Worm (Caenorhabditis elegans) whole organism, L1 larva: Measurements from ENCODE around the gene ubxn-3.

Source experiments
- C04F5.9 ChIP-seq: sonication (generic microtip); optimal IDR thresholded peaks from 2 replicates; lab custom pipeline; 2016; ENCODE audit warnings: missing genetic modification characterization, missing compliant biosample characterization
- C16A3.4 ChIP-seq: fragments of 150-350 bp; optimal IDR thresholded peaks from 2 replicates; lab custom pipeline; 2014; ENCODE audit warnings: missing biosample characterization, missing genetic modification characterization
- ama-1 ChIP-seq: fragments of 150-350 bp; optimal IDR thresholded peaks from 2 replicates; lab custom pipeline; 2014
- ceh-82 ChIP-seq, 3 experiments: fragments of 150-350 bp in 1 of 3; sonication (generic microtip) in 2 of 3; optimal IDR thresholded peaks; 2 replicates each; lab custom pipeline; 2014 to 2017; ENCODE audit warnings: missing biosample characterization in 3 of 3, missing genetic modification characterization in 3 of 3
- ceh-88 ChIP-seq: fragments of 200-800 bp; sonication (Bioruptor generic); IDR thresholded peaks from 2 replicates; pipeline ENCODE4 v1.3.6; 2022; ENCODE audit warnings: missing genetic modification characterization, missing compliant biosample characterization
- ceh-90 ChIP-seq: sonication (generic microtip); optimal IDR thresholded peaks from 2 replicates; lab custom pipeline; 2016; ENCODE audit warnings: missing genetic modification characterization, missing compliant biosample characterization
- ces-1 ChIP-seq: fragments of 150-350 bp; optimal IDR thresholded peaks from 2 replicates; lab custom pipeline; 2014; ENCODE audit warnings: missing biosample characterization, missing genetic modification reagents, missing genetic modification characterization
- dpl-1 ChIP-seq, 3 experiments: fragments of 150-350 bp in 2 of 3; sonication (generic microtip) in 1 of 3; optimal IDR thresholded peaks; 2 replicates each; lab custom pipeline; 2014 to 2017; ENCODE audit warnings: missing biosample characterization in 3 of 3, missing genetic modification characterization in 3 of 3, missing genetic modification reagents in 3 of 3
- efl-1 ChIP-seq, 4 experiments: fragments of 150-350 bp; optimal IDR thresholded peaks in 3 of 4; peaks in 1 of 4; 1 replicate in 1 of 4; 2 replicates in 3 of 4; lab custom pipeline; 2014; ENCODE audit warnings: missing biosample characterization in 2 of 4, missing genetic modification characterization in 2 of 4, missing genetic modification reagents in 2 of 4
- egl-13 ChIP-seq: sonication (generic microtip); optimal IDR thresholded peaks from 2 replicates; lab custom pipeline; 2016; ENCODE audit warnings: missing genotype, missing genetic modification reagents, missing genetic modification characterization, missing compliant biosample characterization
- egl-27 ChIP-seq, 2 experiments: fragments of 150-350 bp in 1 of 2; sonication (generic microtip); optimal IDR thresholded peaks; 3 replicates each; lab custom pipeline; 2017 to 2018; ENCODE audit warnings: missing biosample characterization in 2 of 2, missing genetic modification characterization in 2 of 2, missing genetic modification reagents in 2 of 2
- elt-3 ChIP-seq, 6 experiments: fragments of 150-350 bp in 1 of 6; sonication (generic microtip); optimal IDR thresholded peaks; 2 replicates each; lab custom pipeline; 2017 to 2018; ENCODE audit warnings: missing biosample characterization in 6 of 6, missing genetic modification characterization in 6 of 6, inconsistent platforms in 1 of 6
- ets-5 ChIP-seq: fragments of 200-800 bp; sonication (Bioruptor generic); IDR thresholded peaks from 2 replicates; pipeline ENCODE4 v1.3.6; 2022; ENCODE audit warnings: missing genetic modification characterization, missing compliant biosample characterization
- fkh-10 ChIP-seq: sonication (generic microtip); optimal IDR thresholded peaks from 2 replicates; lab custom pipeline; 2017; ENCODE audit warnings: missing biosample characterization, missing genetic modification reagents, missing genetic modification characterization
- fkh-4 ChIP-seq: sonication (generic microtip); optimal IDR thresholded peaks from 2 replicates; lab custom pipeline; 2016; ENCODE audit warnings: missing compliant biosample characterization, missing genetic modification characterization, borderline replicate concordance
- fos-1 ChIP-seq: fragments of 150-350 bp; optimal IDR thresholded peaks from 2 replicates; lab custom pipeline; 2014; ENCODE audit warnings: missing biosample characterization, missing genetic modification characterization
- grh-1 ChIP-seq: fragments of 200-800 bp; sonication (Bioruptor generic); IDR thresholded peaks from 2 replicates; pipeline ENCODE4 v1.3.6; 2022; ENCODE audit warnings: missing genetic modification reagents, missing genetic modification characterization, missing compliant biosample characterization
- hlh-17 ChIP-seq: fragments of 200-800 bp; sonication (Bioruptor generic); optimal IDR thresholded peaks from 2 replicates; lab custom pipeline; 2018; ENCODE audit warnings: missing genetic modification characterization, mild to moderate bottlenecking, missing compliant biosample characterization, moderate library complexity, borderline replicate concordance
- hlh-4 ChIP-seq: sonication (generic microtip); optimal IDR thresholded peaks from 2 replicates; lab custom pipeline; 2016; ENCODE audit warnings: mild to moderate bottlenecking, missing genetic modification characterization, missing compliant biosample characterization
- hpl-2 ChIP-seq: fragments of 150-350 bp; optimal IDR thresholded peaks from 2 replicates; lab custom pipeline; 2014; ENCODE audit warnings: missing biosample characterization, missing genetic modification reagents, missing genetic modification characterization
- irx-1 ChIP-seq: sonication (generic microtip); optimal IDR thresholded peaks from 2 replicates; lab custom pipeline; 2016; ENCODE audit warnings: missing genetic modification characterization, missing compliant biosample characterization
- jun-1 ChIP-seq: fragments of 150-350 bp; optimal IDR thresholded peaks from 2 replicates; lab custom pipeline; 2014; ENCODE audit warnings: missing biosample characterization, missing genetic modification reagents, missing genetic modification characterization
- lin-13 ChIP-seq: fragments of 150-350 bp; optimal IDR thresholded peaks from 2 replicates; lab custom pipeline; 2014; ENCODE audit warnings: missing biosample characterization, missing genetic modification reagents, missing genetic modification characterization
- lin-14 ChIP-seq: fragments of 200-800 bp; sonication (Bioruptor generic); optimal IDR thresholded peaks from 2 replicates; lab custom pipeline; 2018; ENCODE audit warnings: mild to moderate bottlenecking, missing genetic modification characterization, moderate library complexity, missing compliant biosample characterization
- lin-39 ChIP-seq: fragments of 150-350 bp; optimal IDR thresholded peaks from 2 replicates; lab custom pipeline; 2014; ENCODE audit warnings: missing biosample characterization, missing genetic modification reagents, missing genetic modification characterization
- mab-9 ChIP-seq: fragments of 200-800 bp; sonication (Bioruptor generic); IDR thresholded peaks from 2 replicates; pipeline ENCODE4 v1.3.6; 2022; ENCODE audit warnings: missing genetic modification reagents, missing genetic modification characterization, missing compliant biosample characterization
- mef-2 ChIP-seq: fragments of 150-350 bp; optimal IDR thresholded peaks from 2 replicates; lab custom pipeline; 2014; ENCODE audit warnings: missing biosample characterization, missing genetic modification characterization
- nhr-11 ChIP-seq: fragments of 150-350 bp; optimal IDR thresholded peaks from 2 replicates; lab custom pipeline; 2014; ENCODE audit warnings: missing biosample characterization, missing genetic modification characterization
- nhr-12 ChIP-seq: sonication (generic microtip); optimal IDR thresholded peaks from 2 replicates; lab custom pipeline; 2017; ENCODE audit warnings: missing biosample characterization, missing genetic modification characterization
- nhr-20 ChIP-seq: sonication (generic microtip); optimal IDR thresholded peaks from 2 replicates; lab custom pipeline; 2016; ENCODE audit warnings: mild to moderate bottlenecking, missing genetic modification characterization, missing compliant biosample characterization
- nhr-237 ChIP-seq: fragments of 150-350 bp; optimal IDR thresholded peaks from 2 replicates; lab custom pipeline; 2014; ENCODE audit warnings: missing biosample characterization, missing genetic modification characterization
- nhr-28 ChIP-seq: fragments of 150-350 bp; optimal IDR thresholded peaks from 2 replicates; lab custom pipeline; 2014; ENCODE audit warnings: missing biosample characterization, missing genetic modification characterization
- nhr-76 ChIP-seq: sonication (generic microtip); optimal IDR thresholded peaks from 2 replicates; lab custom pipeline; 2017; ENCODE audit warnings: missing biosample characterization, missing genetic modification characterization
- nhr-77 ChIP-seq: fragments of 150-350 bp; optimal IDR thresholded peaks from 2 replicates; lab custom pipeline; 2014; ENCODE audit warnings: missing biosample characterization, missing genetic modification characterization
- nhr-84 ChIP-seq: sonication (generic microtip); optimal IDR thresholded peaks from 2 replicates; lab custom pipeline; 2017; ENCODE audit warnings: missing biosample characterization, missing genetic modification characterization
- nhr-85 ChIP-seq: sonication (generic microtip); peaks from one replicate; lab custom pipeline; 2016; ENCODE audit warnings: missing genetic modification characterization, inconsistent platforms, missing compliant biosample characterization
- pqm-1 ChIP-seq: sonication (generic microtip); optimal IDR thresholded peaks from 3 replicates; lab custom pipeline; 2017; ENCODE audit warnings: missing biosample characterization, missing genetic modification characterization
- rnt-1 ChIP-seq: sonication (generic microtip); optimal IDR thresholded peaks from 2 replicates; lab custom pipeline; 2016; ENCODE audit warnings: mild to moderate bottlenecking, missing genetic modification characterization, moderate library complexity, missing compliant biosample characterization
- snu-23 ChIP-seq: sonication (generic microtip); optimal IDR thresholded peaks from 2 replicates; lab custom pipeline; 2016; ENCODE audit warnings: missing genetic modification characterization, missing compliant biosample characterization
- sox-4 ChIP-seq: sonication (generic microtip); optimal IDR thresholded peaks from 2 replicates; lab custom pipeline; 2016; ENCODE audit warnings: missing genetic modification characterization, missing compliant biosample characterization
- sup-37 ChIP-seq: fragments of 200-800 bp; sonication (Bioruptor generic); optimal IDR thresholded peaks from 2 replicates; lab custom pipeline; 2018; ENCODE audit warnings: mild to moderate bottlenecking, missing genetic modification characterization, missing compliant biosample characterization
- swsn-7 ChIP-seq: sonication (generic microtip); optimal IDR thresholded peaks from 2 replicates; lab custom pipeline; 2016; ENCODE audit warnings: missing genetic modification characterization, missing compliant biosample characterization
- unc-30 ChIP-seq: sonication (generic microtip); optimal IDR thresholded peaks from 2 replicates; lab custom pipeline; 2017; ENCODE audit warnings: missing biosample characterization, missing genetic modification characterization
- unc-62 ChIP-seq: fragments of 150-350 bp; optimal IDR thresholded peaks from 2 replicates; lab custom pipeline; 2014; ENCODE audit warnings: missing biosample characterization, missing genetic modification reagents, missing genetic modification characterization
- vab-15 ChIP-seq: sonication (generic microtip); optimal IDR thresholded peaks from 2 replicates; lab custom pipeline; 2017; ENCODE audit warnings: missing genotype, mild to moderate bottlenecking, missing genetic modification characterization, missing compliant biosample characterization
- xbp-1 ChIP-seq: sonication (generic microtip); optimal IDR thresholded peaks from 2 replicates; lab custom pipeline; 2016; ENCODE audit warnings: missing genetic modification characterization, missing compliant biosample characterization
- zip-4 ChIP-seq: fragments of 200-800 bp; sonication (Bioruptor generic); optimal IDR thresholded peaks from 2 replicates; lab custom pipeline; 2018; ENCODE audit warnings: mild to moderate bottlenecking, missing genetic modification characterization, moderate library complexity, missing compliant biosample characterization
- ztf-11 ChIP-seq, 2 experiments: sonication (generic microtip); optimal IDR thresholded peaks; 2 replicates each; lab custom pipeline; 2016 to 2017; ENCODE audit warnings: missing genetic modification characterization in 2 of 2, missing biosample characterization in 1 of 2, missing compliant biosample characterization in 1 of 2
- ztf-4 ChIP-seq: fragments of 150-350 bp; optimal IDR thresholded peaks from 2 replicates; lab custom pipeline; 2014; ENCODE audit warnings: missing biosample characterization, missing genetic modification characterization

ubxn-3 gene

DNA sequence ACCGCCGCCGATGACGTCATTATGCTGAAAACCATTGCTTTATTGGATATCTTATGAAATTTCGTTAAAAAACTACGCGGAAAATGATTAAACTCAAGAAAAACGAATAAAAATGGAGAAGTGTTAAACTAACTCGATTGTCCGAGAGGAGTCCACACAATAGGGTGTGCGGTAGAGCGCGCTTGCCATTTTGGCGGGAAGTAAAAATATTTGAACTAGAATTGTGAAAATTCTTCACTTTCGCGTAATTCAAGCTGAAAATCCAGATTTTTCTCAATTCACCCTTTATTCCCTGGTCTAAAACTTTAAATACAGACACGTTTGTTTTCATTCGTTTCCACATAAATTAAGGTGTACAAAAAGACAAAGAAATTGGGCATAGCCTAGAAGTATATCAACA is 3.9 kb downstream of the ubxn-3 start, which contains the start of gene F48A11.4 (continued):
- TF ChIP-seq grh-1 (GFP tag; lab: Robert Waterston, UW) (peak; percentile 90), nhr-77 (peak; percentile 93), snu-23 (GFP tag; lab: Kevin White, UChicago) (peak; percentile 98), egl-27 (tag; optimal IDR thresholded peaks at IDR 0.05; lab: Kevin White, UChicago) (no peak), ets-5 (no peak), nhr-85 (peak; percentile 96), ama-1 (lab: Kevin White, UChicago) (peak; percentile 86), fkh-4 (tag; lab: Kevin White, UChicago) (peak; percentile 65), zip-4 (GFP tag; lab: Kevin White, UChicago) (peak; percentile 90), mef-2 (tag; lab: Kevin White, UChicago) (peak; percentile 60), unc-30 (peak; percentile 17), ceh-90 (peak; percentile 73), hlh-17 (GFP tag; lab: Kevin White, UChicago) (no peak), fkh-10 (peak; percentile 78), egl-13 (tag; lab: Kevin White, UChicago) (peak; percentile 90), ztf-4 (tag; lab: Kevin White, UChicago) (peak; percentile 89), pqm-1 (no peak), rnt-1 (tag; lab: Kevin White, UChicago) (peak; percentile 98), nhr-12 (tag; lab: Kevin White, UChicago) (no peak), nhr-20 (peak; percentile 95), unc-62 (GFP tag; lab: Kevin White, UChicago) (peak; percentile 7), nhr-76 (tag; lab: Kevin White, UChicago) (no peak), sox-4 (tag; lab: Kevin White, UChicago) (peak; percentile 89), irx-1 (peak; percentile 91), nhr-11 (tag; lab: Kevin White, UChicago) (peak; percentile 91), ceh-82 (tag; optimal IDR thresholded peaks at IDR 0.05; lab: Kevin White, UChicago) (peak; percentile 96 to 97 (median 96)), nhr-237 (tag; lab: Kevin White, UChicago) (peak; percentile 82), nhr-84 (tag; lab: Kevin White, UChicago) (no peak), C04F5.9 (tag; lab: Kevin White, UChicago) (peak; percentile 88), dpl-1 (GFP tag; optimal IDR thresholded peaks at IDR 0.05; lab: Kevin White, UChicago) (peak; percentile 99 to 100 (median 100)), swsn-7 (tag; lab: Kevin White, UChicago) (peak; percentile 95), jun-1 (tag; lab: Kevin White, UChicago) (peak; percentile 93), lin-14 (GFP tag; lab: Kevin White, UChicago) (peak; percentile 93), nhr-28 (no peak), C16A3.4 (peak; percentile 95), ceh-88 (GFP tag; lab: Robert Waterston, UW) (peak; percentile 86), mab-9 (GFP tag; lab: Robert Waterston, UW) (peak; percentile 87), ztf-11 (tag; optimal IDR thresholded peaks at IDR 0.05; lab: Kevin White, UChicago) (peak; percentile 67 to 86), lin-39 (tag; lab: Kevin White, UChicago) (peak; percentile 95), ces-1 (GFP tag; lab: Kevin White, UChicago) (no peak), hlh-4 (tag; lab: Kevin White, UChicago) (no peak), xbp-1 (tag; lab: Kevin White, UChicago) (peak; percentile 93), elt-3 (tag; optimal IDR thresholded peaks at IDR 0.05; lab: Kevin White, UChicago) (peak in 4 of 6 experiments; percentile 69 to 93 (median 84))

DNA sequence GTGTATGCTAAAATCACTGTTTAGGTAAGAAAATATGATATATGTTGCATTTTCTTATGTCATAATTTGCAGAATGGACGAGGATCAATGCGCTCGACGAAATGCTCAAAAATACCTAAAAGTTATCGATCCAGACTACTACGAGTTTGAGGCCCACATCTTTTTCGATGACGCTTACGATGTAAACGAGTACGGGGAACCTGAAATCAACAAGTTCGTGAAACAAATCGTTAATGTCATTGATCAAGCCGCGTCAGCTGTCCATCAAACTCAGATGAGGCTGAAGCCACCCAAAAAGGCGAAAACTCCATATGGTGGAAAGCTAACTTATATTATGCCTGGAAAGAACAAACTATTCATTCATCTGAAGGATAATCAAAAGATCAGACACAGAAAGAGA is 12.4 kb downstream of the ubxn-3 start:
- TF ChIP-seq xbp-1 (tag; lab: Kevin White, UChicago), result no peak
- no peak for TF ChIP-seq lin-13 (GFP tag; lab: Kevin White, UChicago)
- no peak for TF ChIP-seq efl-1 (optimal IDR thresholded peaks at IDR 0.05; lab: Kevin White, UChicago)
- no peak for TF ChIP-seq efl-1 (GFP tag; optimal IDR thresholded peaks at IDR 0.05 in 1 of 2; lab: Kevin White, UChicago)
- no peak for TF ChIP-seq hpl-2
- TF ChIP-seq grh-1 (GFP tag; lab: Robert Waterston, UW), result no peak
- TF ChIP-seq fos-1 (tag; lab: Kevin White, UChicago), result no peak
- TF ChIP-seq unc-30, result no peak
- no peak for TF ChIP-seq jun-1 (tag; lab: Kevin White, UChicago)
- no peak for TF ChIP-seq vab-15 (tag; lab: Kevin White, UChicago)
- TF ChIP-seq sup-37 (GFP tag; lab: Kevin White, UChicago), result no peak
- TF ChIP-seq ces-1 (GFP tag; lab: Kevin White, UChicago), result no peak
